Worm (Caenorhabditis elegans): Measurements from ENCODE around the gene abcx-1.

The abcx-1 gene

DNA sequence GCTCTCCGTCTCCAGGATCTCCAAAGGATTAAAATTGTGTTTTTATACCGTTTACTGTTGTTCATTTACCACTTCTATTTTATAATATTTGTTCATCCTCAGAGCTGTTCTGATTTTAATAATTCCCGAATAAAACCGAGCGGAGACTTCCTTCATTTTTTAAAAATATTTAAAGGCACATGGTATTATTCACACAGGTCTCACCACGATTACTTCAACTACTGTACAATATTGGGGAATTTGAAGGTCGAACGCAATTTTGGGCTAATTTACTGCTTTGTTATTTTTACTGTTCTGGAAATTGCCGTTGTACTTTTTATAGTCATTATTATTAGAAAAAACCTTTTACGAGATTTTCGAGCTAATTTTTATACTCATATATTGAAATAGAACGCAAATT lies 40.8 kb upstream of the abcx-1 start (continued):
- TF ChIP-seq lin-35 (GFP tag; optimal IDR thresholded peaks at IDR 0.05) = no peak

DNA sequence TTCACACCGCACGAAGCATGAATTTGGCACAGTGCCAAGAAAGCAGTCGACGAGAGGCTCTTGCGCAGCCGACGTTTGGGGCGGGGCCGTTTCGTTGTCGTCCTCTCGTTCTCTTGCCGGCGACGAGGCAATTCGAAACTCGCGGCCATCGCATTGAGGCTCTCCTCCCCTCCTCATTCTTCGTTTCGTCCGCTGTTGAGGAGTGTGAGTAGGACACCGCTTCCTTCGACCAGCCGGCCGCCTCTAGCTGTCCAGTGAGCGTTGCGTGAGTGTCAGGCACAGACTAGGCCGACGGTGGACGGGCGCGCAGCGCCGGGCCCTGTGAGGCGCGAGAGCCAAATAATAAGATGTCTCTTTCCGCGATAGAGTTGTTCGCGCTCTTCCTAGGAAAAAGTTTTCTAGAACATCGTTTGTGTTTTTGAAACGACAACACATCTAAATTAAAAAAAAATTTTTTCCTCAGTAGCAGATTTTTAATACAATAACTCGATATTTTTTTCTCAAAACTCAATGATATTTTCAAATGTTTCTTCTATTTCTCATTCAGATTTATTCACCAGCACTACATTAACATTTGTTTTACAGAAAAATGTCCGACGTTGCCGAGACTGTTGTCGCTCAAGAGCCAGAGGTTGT lies 40.0 kb upstream of the abcx-1 start, which contains the start of the genes T28D9.11 and T28D9.1:
T28D9.11 (minus strand) TSS at position 177 of the 636 bp plus-strand sequence.
T28D9.1 (plus strand) TSS at position 586 of the 636 bp plus-strand sequence.
- TF ChIP-seq F55B11.4 (tag; optimal IDR thresholded peaks at IDR 0.05; ENCODE audit: borderline replicate concordance, insufficient read depth) = no peak
- no peak for TF ChIP-seq somi-1 (GFP tag; optimal IDR thresholded peaks at IDR 0.05)
- no peak for TF ChIP-seq rpc-1 (optimal IDR thresholded peaks at IDR 0.05)
- TF ChIP-seq rpc-1 (tag; optimal IDR thresholded peaks at IDR 0.05) = no peak
- TF ChIP-seq ceh-27 (GFP tag; optimal IDR thresholded peaks at IDR 0.05) = peak; percentile 71
- TF ChIP-seq bed-2 (GFP tag; IDR thresholded peaks at IDR 0.05) = 0 out of 2 replicates have a peak, but pooled peaks have one; percentile 76
- TF ChIP-seq ZK185.1 (tag; optimal IDR thresholded peaks at IDR 0.05; ENCODE audit: poor library complexity, severe bottlenecking) = no peak
- TF ChIP-seq fkh-3 (tag; optimal IDR thresholded peaks at IDR 0.05) = no peak
- TF ChIP-seq lir-1 (GFP tag; conservative IDR thresholded peaks at IDR 0.05) = no peak
- TF ChIP-seq xnd-1 (tag; optimal IDR thresholded peaks at IDR 0.05) = no peak
- TF ChIP-seq F10E7.11 (tag; optimal IDR thresholded peaks at IDR 0.05) = no peak
- no peak for TF ChIP-seq ceh-40 (GFP tag; IDR thresholded peaks at IDR 0.05)
- no peak; the same call in none of the 2 replicates for TF ChIP-seq D2030.7 (GFP tag; IDR thresholded peaks at IDR 0.05)
- no peak for TF ChIP-seq F37B4.10 (GFP tag; IDR thresholded peaks at IDR 0.05)
- no peak for TF ChIP-seq ztf-28 (GFP tag; IDR thresholded peaks at IDR 0.05)
- TF ChIP-seq ama-1 (optimal IDR thresholded peaks at IDR 0.05) = no peak
- no peak for TF ChIP-seq ama-1 (GFP tag; optimal IDR thresholded peaks at IDR 0.05)
- TF ChIP-seq zfh-2 (GFP tag; conservative IDR thresholded peaks at IDR 0.05) = peak; percentile 99
- no peak for TF ChIP-seq unc-130 (GFP tag; optimal IDR thresholded peaks at IDR 0.05)
- TF ChIP-seq sdz-38 (tag; optimal IDR thresholded peaks at IDR 0.05) = no peak
- no peak for TF ChIP-seq ccch-3 (GFP tag; optimal IDR thresholded peaks at IDR 0.05)
- TF ChIP-seq atf-7 (tag; optimal IDR thresholded peaks at IDR 0.05) = no peak
- no peak for TF ChIP-seq cebp-2 (GFP tag; IDR thresholded peaks at IDR 0.05)
- no peak for TF ChIP-seq attf-6 (GFP tag; IDR thresholded peaks at IDR 0.05)
- TF ChIP-seq let-526 (GFP tag; IDR thresholded peaks at IDR 0.05) = no peak
- TF ChIP-seq F52B5.7 (tag; optimal IDR thresholded peaks at IDR 0.05) = peak; percentile 11
- no peak for TF ChIP-seq him-1 (tag; optimal IDR thresholded peaks at IDR 0.05)
- no peak for TF ChIP-seq madf-6 (GFP tag; IDR thresholded peaks at IDR 0.05)
- TF ChIP-seq nfya-1 (tag; optimal IDR thresholded peaks at IDR 0.05; ENCODE audit: borderline replicate concordance, insufficient read depth) = no peak
- TF ChIP-seq cebp-1 (GFP tag; IDR thresholded peaks at IDR 0.05) = no peak; the same call in 1 of the 2 replicates
- TF ChIP-seq cebp-1 (tag; optimal IDR thresholded peaks at IDR 0.05) = peak; percentile 57
- TF ChIP-seq F49E8.2 (tag; optimal IDR thresholded peaks at IDR 0.05; ENCODE audit: insufficient read depth) = no peak
- 0 out of 2 replicates have a peak, but pooled peaks have one; percentile 35 for TF ChIP-seq ekl-4 (GFP tag; IDR thresholded peaks at IDR 0.05)
- TF ChIP-seq bed-1 (GFP tag; IDR thresholded peaks at IDR 0.05) = no peak
- TF ChIP-seq nhr-120 (GFP tag; IDR thresholded peaks at IDR 0.05) = no peak
- no peak for TF ChIP-seq Y53F4B.3 (GFP tag; IDR thresholded peaks at IDR 0.05)
- TF ChIP-seq sptf-2 (GFP tag; optimal IDR thresholded peaks at IDR 0.05) = no peak
- no peak for TF ChIP-seq aptf-2 (GFP tag; conservative IDR thresholded peaks at IDR 0.05)
- TF ChIP-seq mes-4 (tag; optimal IDR thresholded peaks at IDR 0.05) = no peak
- no peak for TF ChIP-seq snpc-3.4 (tag; optimal IDR thresholded peaks at IDR 0.05)
- no peak for TF ChIP-seq B0261.1 (tag; optimal IDR thresholded peaks at IDR 0.05)
- no peak for TF ChIP-seq akir-1 (GFP tag; optimal IDR thresholded peaks at IDR 0.05)
- TF ChIP-seq Y95B8A.8 (GFP tag; IDR thresholded peaks at IDR 0.05) = no peak
- no peak for TF ChIP-seq pha-4 (tag; optimal IDR thresholded peaks at IDR 0.05)
- no peak for TF ChIP-seq repo-1 (tag; optimal IDR thresholded peaks at IDR 0.05)
- TF ChIP-seq ceh-91 (GFP tag; IDR thresholded peaks at IDR 0.05) = 0 out of 2 replicates have a peak, but pooled peaks have one; percentile 25

Measured in whole organism, young adult.